Worm (Caenorhabditis elegans) whole organism, L4 larva: ENCODE measurements around the gene C04E12.4.
"Not testable (repeated sequence)": the region's sequence is repeated elsewhere in the genome, so short reads cannot be mapped to it uniquely, and the experiment has no call there.

Experiments used
- F10B5.3 ChIP-seq: sonication (generic microtip); optimal IDR thresholded peaks from 2 replicates; lab custom pipeline; 2016; ENCODE audit warnings: mild to moderate bottlenecking, missing genetic modification characterization, missing compliant biosample characterization
- T20F7.1 ChIP-seq: fragments of 200-800 bp; sonication (Bioruptor generic); optimal IDR thresholded peaks from 2 replicates; lab custom pipeline; 2018; ENCODE audit warnings: mild to moderate bottlenecking, missing genetic modification characterization, missing compliant biosample characterization
- ZK337.2 ChIP-seq: fragments of 200-800 bp; sonication (Bioruptor generic); IDR thresholded peaks from 2 replicates; pipeline ENCODE4 v1.3.6; 2022; ENCODE audit warnings: missing genetic modification reagents, missing genetic modification characterization, missing compliant biosample characterization
- aha-1 ChIP-seq: fragments of 150-350 bp; peaks from one replicate; lab custom pipeline; 2014; ENCODE audit warnings: missing biosample characterization, missing genetic modification characterization
- attf-4 ChIP-seq: sonication (generic microtip); optimal IDR thresholded peaks from 3 replicates; lab custom pipeline; 2017; ENCODE audit warnings: missing biosample characterization, missing genetic modification characterization
- ceh-44 ChIP-seq: fragments of 200-800 bp; sonication (Bioruptor generic); IDR thresholded peaks from 2 replicates; pipeline ENCODE4 v1.3.6; 2022; ENCODE audit warnings: missing genetic modification reagents, missing genetic modification characterization, missing compliant biosample characterization
- ceh-82 ChIP-seq: sonication (generic microtip); optimal IDR thresholded peaks from 2 replicates; lab custom pipeline; 2017; ENCODE audit warnings: missing biosample characterization, missing genetic modification characterization
- ces-1 ChIP-seq: fragments of 150-350 bp; sonication (generic microtip); optimal IDR thresholded peaks from 4 replicates; lab custom pipeline; 2014; ENCODE audit warnings: missing biosample characterization, missing genetic modification reagents, missing genetic modification characterization
- cey-2 ChIP-seq: sonication (generic microtip); optimal IDR thresholded peaks from 3 replicates; lab custom pipeline; 2017; ENCODE audit warnings: missing genetic modification characterization, mild to moderate bottlenecking, missing compliant biosample characterization, antibody characterized with exemption, borderline replicate concordance; ENCODE audit not compliant: insufficient read depth
- ctbp-1 ChIP-seq: fragments of 200-800 bp; sonication (Bioruptor generic); IDR thresholded peaks from 2 replicates; pipeline ENCODE4 v1.3.6; 2022; ENCODE audit warnings: missing genetic modification reagents, missing genetic modification characterization, missing compliant biosample characterization
- daf-16 ChIP-seq, 3 experiments: sonication (generic microtip); optimal IDR thresholded peaks; 2 replicates each; lab custom pipeline; 2016 to 2017; ENCODE audit warnings: missing genetic modification characterization in 3 of 3, missing genetic modification reagents in 3 of 3, mild to moderate bottlenecking in 2 of 3, missing compliant biosample characterization in 2 of 3, missing biosample characterization in 1 of 3, moderate library complexity in 1 of 3
- dmd-6 ChIP-seq: fragments of 200-800 bp; sonication (Bioruptor generic); IDR thresholded peaks from 2 replicates; pipeline ENCODE4 v1.3.6; 2022; ENCODE audit warnings: missing genetic modification reagents, missing genetic modification characterization, missing compliant biosample characterization
- duxl-1 ChIP-seq: sonication (generic microtip); optimal IDR thresholded peaks from 2 replicates; lab custom pipeline; 2016; ENCODE audit warnings: mild to moderate bottlenecking, missing genetic modification characterization, moderate library complexity, missing compliant biosample characterization; ENCODE audit not compliant: poor library complexity
- fkh-10 ChIP-seq: fragments of 150-350 bp; optimal IDR thresholded peaks from 2 replicates; lab custom pipeline; 2014; ENCODE audit warnings: missing biosample characterization, missing genetic modification reagents, missing genetic modification characterization
- hlh-11 ChIP-seq: fragments of 200-800 bp; sonication (Bioruptor generic); optimal IDR thresholded peaks from 2 replicates; lab custom pipeline; 2018; ENCODE audit warnings: mild to moderate bottlenecking, missing genetic modification characterization, missing compliant biosample characterization
- jun-1 ChIP-seq: fragments of 150-350 bp; optimal IDR thresholded peaks from 2 replicates; lab custom pipeline; 2014; ENCODE audit warnings: missing biosample characterization, missing genetic modification reagents, missing genetic modification characterization
- nhr-28 ChIP-seq: fragments of 150-350 bp; optimal IDR thresholded peaks from 2 replicates; lab custom pipeline; 2014; ENCODE audit warnings: missing biosample characterization, missing genetic modification characterization
- nhr-48 ChIP-seq: sonication (generic microtip); optimal IDR thresholded peaks from 2 replicates; lab custom pipeline; 2016; ENCODE audit warnings: mild to moderate bottlenecking, missing genetic modification characterization, missing compliant biosample characterization
- nhr-77 ChIP-seq: fragments of 150-350 bp; optimal IDR thresholded peaks from 2 replicates; lab custom pipeline; 2014; ENCODE audit warnings: missing biosample characterization, missing genetic modification characterization
- spr-3 ChIP-seq: fragments of 200-800 bp; sonication (Bioruptor generic); optimal IDR thresholded peaks from 2 replicates; lab custom pipeline; 2018; ENCODE audit warnings: mild to moderate bottlenecking, missing genetic modification characterization, missing compliant biosample characterization
- tra-1 ChIP-seq: fragments of 200-800 bp; sonication (Bioruptor generic); IDR thresholded peaks from 2 replicates; pipeline ENCODE4 v1.3.6; 2022; ENCODE audit warnings: missing genetic modification reagents, missing genetic modification characterization, missing compliant biosample characterization
- unc-62 ChIP-seq, 3 experiments: fragments of 150-350 bp in 1 of 3; sonication (generic microtip); optimal IDR thresholded peaks in 2 of 3; peaks in 1 of 3; 1 replicate in 1 of 3; 2 replicates in 2 of 3; lab custom pipeline; 2014 to 2017; ENCODE audit warnings: missing biosample characterization in 3 of 3, missing genetic modification characterization in 3 of 3, missing genetic modification reagents in 3 of 3, missing genotype in 1 of 3
- zip-2 ChIP-seq: fragments of 150-350 bp; optimal IDR thresholded peaks from 2 replicates; lab custom pipeline; 2014; ENCODE audit warnings: missing biosample characterization, missing genetic modification characterization
- ztf-11 ChIP-seq: fragments of 150-350 bp; optimal IDR thresholded peaks from 2 replicates; lab custom pipeline; 2014; ENCODE audit warnings: missing biosample characterization, missing genetic modification characterization

Gene C04E12.4

ce11 chrV:3396765-3397164 lies 34.2 kb downstream of the C04E12.4 start, which contains the start of gene T20D4.12:
TSS of gene T20D4.12 (plus strand) at chrV:3397065.
- peak in 1 of 2 experiments; percentile 79 for TF ChIP-seq daf-16 (GFP tag; optimal IDR thresholded peaks at IDR 0.05; lab: Kevin White, UChicago)
- not testable (repeated sequence) for TF ChIP-seq daf-16 (tag; optimal IDR thresholded peaks at IDR 0.05; lab: Kevin White, UChicago)

ce11 chrV:3398314-3398713 lies 35.7 kb downstream of the C04E12.4 start, which contains the start of gene T20D4.11:
TSS of gene T20D4.11 (plus strand) at chrV:3398690.
- TF ChIP-seq daf-16 (GFP tag; optimal IDR thresholded peaks at IDR 0.05; lab: Kevin White, UChicago) (peak in 1 of 2 experiments; percentile 62), daf-16 (tag; optimal IDR thresholded peaks at IDR 0.05; lab: Kevin White, UChicago) (no peak), zip-2 (tag; lab: Kevin White, UChicago) (no peak), ctbp-1 (GFP tag; lab: Robert Waterston, UW) (no peak), nhr-77 (tag; lab: Kevin White, UChicago) (no peak), jun-1 (tag; lab: Kevin White, UChicago) (no peak), T20F7.1 (GFP tag; lab: Kevin White, UChicago) (no peak), hlh-11 (tag; lab: Kevin White, UChicago) (peak; percentile 28)

- TF ChIP-seq daf-16 (GFP tag; optimal IDR thresholded peaks at IDR 0.05; lab: Kevin White, UChicago): peak in 1 of 2 experiments; percentile 25
- TF ChIP-seq daf-16 (tag; optimal IDR thresholded peaks at IDR 0.05; lab: Kevin White, UChicago): not testable (repeated sequence)
Observed at ce11 chrV:3399952-3400351, 37.4 kb downstream of the C04E12.4 start, which contains the start of gene T20D4.10. TSS of gene T20D4.10 (plus strand) at chrV:3400252.

- no peak for TF ChIP-seq cey-2 (tag; lab: Kevin White, UChicago)
Observed at ce11 chrV:3408602-3409001, 46.0 kb downstream of the C04E12.4 start, which contains the start of gene T20D4.7. TSS of gene T20D4.7 (plus strand) at chrV:3408902.

ce11 chrV:3409498-3409897 lies 46.9 kb downstream of the C04E12.4 start:
- TF ChIP-seq unc-62 (GFP tag; optimal IDR thresholded peaks at IDR 0.05 in 1 of 2; lab: Kevin White, UChicago) (peak in 1 of 2 experiments; percentile 61), unc-62 (tag; optimal IDR thresholded peaks at IDR 0.05; lab: Kevin White, UChicago) (no peak), F10B5.3 (tag; lab: Kevin White, UChicago) (no peak), aha-1 (tag; lab: Kevin White, UChicago) (peak; percentile 81), nhr-28 (tag; lab: Kevin White, UChicago) (no peak), ZK337.2 (GFP tag; lab: Robert Waterston, UW) (0 out of 2 replicates have a peak, but pooled peaks have one; percentile 7)

ce11 chrV:3410098-3410570 lies 47.6 kb downstream of the C04E12.4 start, which contains the start of gene arrd-22:
TSS of gene arrd-22 (plus strand) at chrV:3410520.
- TF ChIP-seq aha-1 (tag; lab: Kevin White, UChicago) (peak; percentile 36), hlh-11 (tag; lab: Kevin White, UChicago) (peak; percentile 43), dmd-6 (GFP tag; lab: Robert Waterston, UW) (peak; percentile 74), nhr-48 (tag; lab: Kevin White, UChicago) (peak; percentile 23), fkh-10 (GFP tag; lab: Kevin White, UChicago) (no peak), ces-1 (GFP tag; lab: Kevin White, UChicago) (peak; percentile 4), tra-1 (0 out of 2 replicates have a peak, but pooled peaks have one; percentile 35), duxl-1 (tag; lab: Kevin White, UChicago) (peak; percentile 75), unc-62 (GFP tag; optimal IDR thresholded peaks at IDR 0.05 in 1 of 2; lab: Kevin White, UChicago) (peak in 1 of 2 experiments; percentile 94), unc-62 (tag; optimal IDR thresholded peaks at IDR 0.05; lab: Kevin White, UChicago) (no peak), ceh-44 (GFP tag; lab: Robert Waterston, UW) (no peak), nhr-28 (tag; lab: Kevin White, UChicago) (peak; percentile 53)

- TF ChIP-seq attf-4 (tag; lab: Kevin White, UChicago) (no peak), ceh-82 (tag; lab: Kevin White, UChicago) (no peak), F10B5.3 (tag; lab: Kevin White, UChicago) (no peak), ztf-11 (tag; lab: Kevin White, UChicago) (no peak), spr-3 (GFP tag; lab: Kevin White, UChicago) (no peak), dmd-6 (GFP tag; lab: Robert Waterston, UW) (0 out of 2 replicates have a peak, but pooled peaks have one; percentile 15)
Observed at ce11 chrV:3413010-3413409, 50.4 kb downstream of the C04E12.4 start, which contains the start of gene txt-11. TSS of gene txt-11 (plus strand) at chrV:3413310.
